Worm (Caenorhabditis elegans) whole organism, L1 larva: ENCODE results near the gene nas-15.

Experiments used
- C04F5.9 ChIP-seq: sonication (generic microtip); optimal IDR thresholded peaks from 2 replicates; lab custom pipeline; 2016; ENCODE audit warnings: missing genetic modification characterization, missing compliant biosample characterization
- C16A3.4 ChIP-seq: fragments of 150-350 bp; optimal IDR thresholded peaks from 2 replicates; lab custom pipeline; 2014; ENCODE audit warnings: missing biosample characterization, missing genetic modification characterization
- F16B12.6 ChIP-seq: fragments of 150-350 bp; optimal IDR thresholded peaks from 2 replicates; lab custom pipeline; 2014; ENCODE audit warnings: missing biosample characterization, missing genetic modification characterization
- alr-1 ChIP-seq: fragments of 200-800 bp; sonication (Bioruptor generic); optimal IDR thresholded peaks from 2 replicates; lab custom pipeline; 2018; ENCODE audit warnings: borderline replicate concordance, mild to moderate bottlenecking, missing genetic modification characterization, missing compliant biosample characterization
- ama-1 ChIP-seq: fragments of 150-350 bp; optimal IDR thresholded peaks from 2 replicates; lab custom pipeline; 2014
- ceh-88 ChIP-seq: fragments of 200-800 bp; sonication (Bioruptor generic); IDR thresholded peaks from 2 replicates; pipeline ENCODE4 v1.3.6; 2022; ENCODE audit warnings: missing genetic modification characterization, missing compliant biosample characterization
- ceh-90 ChIP-seq: sonication (generic microtip); optimal IDR thresholded peaks from 2 replicates; lab custom pipeline; 2016; ENCODE audit warnings: missing genetic modification characterization, missing compliant biosample characterization
- dsc-1 ChIP-seq: sonication (generic microtip); optimal IDR thresholded peaks from 2 replicates; lab custom pipeline; 2016; ENCODE audit warnings: mild to moderate bottlenecking, missing genetic modification characterization, missing compliant biosample characterization
- efl-1 ChIP-seq, 4 experiments: fragments of 150-350 bp; optimal IDR thresholded peaks in 3 of 4; peaks in 1 of 4; 1 replicate in 1 of 4; 2 replicates in 3 of 4; lab custom pipeline; 2014; ENCODE audit warnings: missing biosample characterization in 2 of 4, missing genetic modification characterization in 2 of 4, missing genetic modification reagents in 2 of 4
- egl-13 ChIP-seq: sonication (generic microtip); optimal IDR thresholded peaks from 2 replicates; lab custom pipeline; 2016; ENCODE audit warnings: missing genotype, missing genetic modification reagents, missing genetic modification characterization, missing compliant biosample characterization
- egl-27 ChIP-seq, 2 experiments: fragments of 150-350 bp in 1 of 2; sonication (generic microtip); optimal IDR thresholded peaks; 3 replicates each; lab custom pipeline; 2017 to 2018; ENCODE audit warnings: missing biosample characterization in 2 of 2, missing genetic modification characterization in 2 of 2, missing genetic modification reagents in 2 of 2
- elt-2 ChIP-seq: sonication (generic microtip); optimal IDR thresholded peaks from 2 replicates; lab custom pipeline; 2016; ENCODE audit warnings: missing genetic modification characterization, mild to moderate bottlenecking, inconsistent platforms, missing compliant biosample characterization, missing genetic modification reagents
- fkh-10 ChIP-seq: sonication (generic microtip); optimal IDR thresholded peaks from 2 replicates; lab custom pipeline; 2017; ENCODE audit warnings: missing biosample characterization, missing genetic modification reagents, missing genetic modification characterization
- fkh-8 ChIP-seq: sonication (generic microtip); optimal IDR thresholded peaks from 2 replicates; lab custom pipeline; 2016; ENCODE audit warnings: mild to moderate bottlenecking, missing genetic modification characterization, missing compliant biosample characterization
- grh-1 ChIP-seq: fragments of 200-800 bp; sonication (Bioruptor generic); IDR thresholded peaks from 2 replicates; pipeline ENCODE4 v1.3.6; 2022; ENCODE audit warnings: missing genetic modification reagents, missing genetic modification characterization, missing compliant biosample characterization
- hpl-2 ChIP-seq: fragments of 150-350 bp; optimal IDR thresholded peaks from 2 replicates; lab custom pipeline; 2014; ENCODE audit warnings: missing biosample characterization, missing genetic modification reagents, missing genetic modification characterization
- isw-1 ChIP-seq: fragments of 200-800 bp; sonication (Bioruptor generic); IDR thresholded peaks from 2 replicates; pipeline ENCODE4 v1.3.6; 2022; ENCODE audit warnings: missing genetic modification characterization, missing compliant biosample characterization
- jun-1 ChIP-seq: fragments of 150-350 bp; optimal IDR thresholded peaks from 2 replicates; lab custom pipeline; 2014; ENCODE audit warnings: missing biosample characterization, missing genetic modification reagents, missing genetic modification characterization
- lin-15B ChIP-seq: fragments of 150-350 bp; sonication (generic microtip); optimal IDR thresholded peaks from 3 replicates; lab custom pipeline; 2014; ENCODE audit warnings: missing biosample characterization, missing genetic modification characterization
- lin-35 ChIP-seq, 2 experiments: fragments of 150-350 bp; optimal IDR thresholded peaks; 2 replicates each; lab custom pipeline; 2014; ENCODE audit warnings: missing biosample characterization in 2 of 2, missing genetic modification characterization in 2 of 2, missing genetic modification reagents in 2 of 2
- lir-3 ChIP-seq: sonication (generic microtip); optimal IDR thresholded peaks from 2 replicates; lab custom pipeline; 2016; ENCODE audit warnings: mild to moderate bottlenecking, missing genetic modification characterization, moderate library complexity, missing compliant biosample characterization; ENCODE audit not compliant: poor library complexity
- lsy-2 ChIP-seq, 2 experiments: fragments of 150-350 bp; optimal IDR thresholded peaks; 2 replicates each; lab custom pipeline; 2014; ENCODE audit warnings: missing biosample characterization in 2 of 2, missing genetic modification characterization in 2 of 2
- mab-9 ChIP-seq: fragments of 200-800 bp; sonication (Bioruptor generic); IDR thresholded peaks from 2 replicates; pipeline ENCODE4 v1.3.6; 2022; ENCODE audit warnings: missing genetic modification reagents, missing genetic modification characterization, missing compliant biosample characterization
- mdl-1 ChIP-seq, 2 experiments: fragments of 150-350 bp; optimal IDR thresholded peaks; 2 replicates each; lab custom pipeline; 2014 to 2017; ENCODE audit warnings: missing biosample characterization in 2 of 2, missing genetic modification characterization in 2 of 2, inconsistent platforms in 1 of 2
- mef-2 ChIP-seq: fragments of 150-350 bp; optimal IDR thresholded peaks from 2 replicates; lab custom pipeline; 2014; ENCODE audit warnings: missing biosample characterization, missing genetic modification characterization
- nhr-11 ChIP-seq: fragments of 150-350 bp; optimal IDR thresholded peaks from 2 replicates; lab custom pipeline; 2014; ENCODE audit warnings: missing biosample characterization, missing genetic modification characterization
- nhr-19 ChIP-seq: fragments of 200-800 bp; sonication (Bioruptor generic); conservative IDR thresholded peaks from 2 replicates; pipeline ENCODE4 v1.3.6; 2022; ENCODE audit warnings: missing genetic modification characterization, missing compliant biosample characterization
- nhr-47 ChIP-seq: sonication (generic microtip); optimal IDR thresholded peaks from 2 replicates; lab custom pipeline; 2016; ENCODE audit warnings: mild to moderate bottlenecking, missing genetic modification characterization, moderate library complexity, missing compliant biosample characterization
- nhr-71 ChIP-seq: sonication (generic microtip); optimal IDR thresholded peaks from 2 replicates; lab custom pipeline; 2016; ENCODE audit warnings: mild to moderate bottlenecking, missing genetic modification characterization, moderate library complexity, missing compliant biosample characterization
- nhr-76 ChIP-seq: sonication (generic microtip); optimal IDR thresholded peaks from 2 replicates; lab custom pipeline; 2017; ENCODE audit warnings: missing biosample characterization, missing genetic modification characterization
- nhr-84 ChIP-seq: sonication (generic microtip); optimal IDR thresholded peaks from 2 replicates; lab custom pipeline; 2017; ENCODE audit warnings: missing biosample characterization, missing genetic modification characterization
- nhr-90 ChIP-seq: sonication (generic microtip); optimal IDR thresholded peaks from 2 replicates; lab custom pipeline; 2016; ENCODE audit warnings: mild to moderate bottlenecking, missing genetic modification characterization, missing compliant biosample characterization; ENCODE audit not compliant: poor library complexity
- pag-3 ChIP-seq: sonication (generic microtip); optimal IDR thresholded peaks from 2 replicates; lab custom pipeline; 2017; ENCODE audit warnings: missing genetic modification characterization, mild to moderate bottlenecking, missing compliant biosample characterization, antibody characterized with exemption, borderline replicate concordance; ENCODE audit not compliant: insufficient read depth
- pax-3 ChIP-seq: fragments of 200-800 bp; sonication (Bioruptor generic); optimal IDR thresholded peaks from 2 replicates; lab custom pipeline; 2018; ENCODE audit warnings: mild to moderate bottlenecking, missing genetic modification characterization, moderate library complexity, missing compliant biosample characterization
- rnt-1 ChIP-seq: sonication (generic microtip); optimal IDR thresholded peaks from 2 replicates; lab custom pipeline; 2016; ENCODE audit warnings: mild to moderate bottlenecking, missing genetic modification characterization, moderate library complexity, missing compliant biosample characterization
- skn-1 ChIP-seq: fragments of 150-350 bp; optimal IDR thresholded peaks from 2 replicates; lab custom pipeline; 2014; ENCODE audit warnings: missing biosample characterization, missing genetic modification characterization
- snu-23 ChIP-seq: sonication (generic microtip); optimal IDR thresholded peaks from 2 replicates; lab custom pipeline; 2016; ENCODE audit warnings: missing genetic modification characterization, missing compliant biosample characterization
- sox-4 ChIP-seq: sonication (generic microtip); optimal IDR thresholded peaks from 2 replicates; lab custom pipeline; 2016; ENCODE audit warnings: missing genetic modification characterization, missing compliant biosample characterization
- sup-37 ChIP-seq: fragments of 200-800 bp; sonication (Bioruptor generic); optimal IDR thresholded peaks from 2 replicates; lab custom pipeline; 2018; ENCODE audit warnings: mild to moderate bottlenecking, missing genetic modification characterization, missing compliant biosample characterization
- swsn-7 ChIP-seq: sonication (generic microtip); optimal IDR thresholded peaks from 2 replicates; lab custom pipeline; 2016; ENCODE audit warnings: missing genetic modification characterization, missing compliant biosample characterization
- tlp-1 ChIP-seq: fragments of 150-350 bp; optimal IDR thresholded peaks from 2 replicates; lab custom pipeline; 2014; ENCODE audit warnings: missing biosample characterization, missing genetic modification characterization
- unc-62 ChIP-seq: fragments of 150-350 bp; optimal IDR thresholded peaks from 2 replicates; lab custom pipeline; 2014; ENCODE audit warnings: missing biosample characterization, missing genetic modification reagents, missing genetic modification characterization
- unc-86 ChIP-seq: sonication (generic microtip); optimal IDR thresholded peaks from 2 replicates; lab custom pipeline; 2016; ENCODE audit warnings: missing genetic modification characterization, missing compliant biosample characterization
- unc-98 ChIP-seq: fragments of 200-800 bp; sonication (Bioruptor generic); IDR thresholded peaks from 2 replicates; pipeline ENCODE4 v1.3.6; 2022; ENCODE audit warnings: missing genetic modification characterization, missing compliant biosample characterization
- xbp-1 ChIP-seq: sonication (generic microtip); optimal IDR thresholded peaks from 2 replicates; lab custom pipeline; 2016; ENCODE audit warnings: missing genetic modification characterization, missing compliant biosample characterization
- ztf-11 ChIP-seq, 2 experiments: sonication (generic microtip); optimal IDR thresholded peaks; 2 replicates each; lab custom pipeline; 2016 to 2017; ENCODE audit warnings: missing genetic modification characterization in 2 of 2, missing biosample characterization in 1 of 2, missing compliant biosample characterization in 1 of 2
- ztf-4 ChIP-seq: fragments of 150-350 bp; optimal IDR thresholded peaks from 2 replicates; lab custom pipeline; 2014; ENCODE audit warnings: missing biosample characterization, missing genetic modification characterization

The nas-15 gene

ce11 chrX:780027-780426 is 2.5 kb downstream of the nas-15 start:
- TF ChIP-seq isw-1 (GFP tag; lab: Robert Waterston, UW) (no peak), snu-23 (GFP tag; lab: Kevin White, UChicago) (no peak), lir-3 (no peak), efl-1 (optimal IDR thresholded peaks at IDR 0.05; lab: Kevin White, UChicago) (no peak), efl-1 (GFP tag; optimal IDR thresholded peaks at IDR 0.05 in 1 of 2; lab: Kevin White, UChicago) (peak in 1 of 2 experiments; percentile 71), nhr-76 (tag; lab: Kevin White, UChicago) (no peak), lsy-2 (tag; optimal IDR thresholded peaks at IDR 0.05; lab: Kevin White, UChicago) (no peak), sup-37 (GFP tag; lab: Kevin White, UChicago) (no peak), fkh-10 (no peak)

ce11 chrX:784853-785252 is 7.3 kb downstream of the nas-15 start, which contains the start of gene T04G9.6:
Gene T04G9.6 (minus strand): TSS chrX:784953.
- TF ChIP-seq nhr-84 (tag; lab: Kevin White, UChicago) (no peak), skn-1 (no peak), ztf-11 (tag; optimal IDR thresholded peaks at IDR 0.05; lab: Kevin White, UChicago) (no peak), hpl-2 (GFP tag; lab: Kevin White, UChicago) (no peak), fkh-8 (tag; lab: Kevin White, UChicago) (no peak), mef-2 (tag; lab: Kevin White, UChicago) (no peak), nhr-11 (tag; lab: Kevin White, UChicago) (no peak), swsn-7 (tag; lab: Kevin White, UChicago) (no peak), sup-37 (GFP tag; lab: Kevin White, UChicago) (no peak), jun-1 (tag; lab: Kevin White, UChicago) (no peak), ceh-90 (tag; lab: Kevin White, UChicago) (no peak), lsy-2 (tag; optimal IDR thresholded peaks at IDR 0.05; lab: Kevin White, UChicago) (no peak), tlp-1 (tag; lab: Kevin White, UChicago) (no peak), nhr-90 (tag; lab: Kevin White, UChicago) (no peak), egl-27 (tag; optimal IDR thresholded peaks at IDR 0.05; lab: Kevin White, UChicago) (no peak), mdl-1 (tag; optimal IDR thresholded peaks at IDR 0.05; lab: Kevin White, UChicago) (no peak), nhr-47 (tag; lab: Kevin White, UChicago) (no peak), alr-1 (no peak), rnt-1 (tag; lab: Kevin White, UChicago) (no peak), nhr-19 (GFP tag; lab: Robert Waterston, UW) (no peak)

DNA sequence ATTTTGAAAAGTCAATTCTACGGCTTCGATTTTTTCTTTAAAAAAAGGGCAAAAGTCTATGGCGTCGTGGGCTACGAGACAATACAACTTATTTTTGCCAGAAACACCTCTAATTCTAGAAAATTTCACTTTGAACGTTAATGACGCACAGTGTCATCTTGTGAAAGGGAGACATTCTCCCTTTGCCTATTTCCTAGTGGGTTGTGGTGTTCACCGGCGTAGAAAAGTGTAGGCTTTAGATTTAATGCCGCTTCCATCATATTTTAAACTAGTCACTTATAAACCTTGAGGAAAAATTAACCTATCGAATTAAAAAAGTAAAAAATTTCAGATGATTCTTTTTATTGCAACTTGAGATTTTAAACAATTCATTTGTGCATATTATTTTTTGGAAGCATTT is 7.8 kb downstream of the nas-15 start:
- TF ChIP-seq nhr-47 (tag; lab: Kevin White, UChicago) (peak; percentile 68), sup-37 (GFP tag; lab: Kevin White, UChicago) (no peak), mab-9 (GFP tag; lab: Robert Waterston, UW) (no peak), grh-1 (no peak), dsc-1 (peak; percentile 75), nhr-76 (tag; lab: Kevin White, UChicago) (no peak), pag-3 (tag; lab: Kevin White, UChicago) (no peak), C16A3.4 (tag; lab: Kevin White, UChicago) (peak; percentile 8), xbp-1 (peak; percentile 27), egl-27 (tag; optimal IDR thresholded peaks at IDR 0.05; lab: Kevin White, UChicago) (no peak), nhr-90 (tag; lab: Kevin White, UChicago) (peak; percentile 58), swsn-7 (tag; lab: Kevin White, UChicago) (peak; percentile 34), lin-15B (no peak), C04F5.9 (tag; lab: Kevin White, UChicago) (no peak), snu-23 (GFP tag; lab: Kevin White, UChicago) (peak; percentile 66), unc-86 (tag; lab: Kevin White, UChicago) (no peak), lir-3 (no peak), elt-2 (tag; lab: Kevin White, UChicago) (no peak), nhr-71 (tag; lab: Kevin White, UChicago) (no peak), unc-62 (GFP tag; lab: Kevin White, UChicago) (no peak), F16B12.6 (tag; lab: Kevin White, UChicago) (no peak), ama-1 (lab: Kevin White, UChicago) (no peak), egl-13 (tag; lab: Kevin White, UChicago) (no peak), sox-4 (tag; lab: Kevin White, UChicago) (peak; percentile 12), mdl-1 (tag; optimal IDR thresholded peaks at IDR 0.05; lab: Kevin White, UChicago) (no peak), ztf-4 (tag; lab: Kevin White, UChicago) (no peak), ceh-88 (no peak), tlp-1 (tag; lab: Kevin White, UChicago) (no peak), unc-98 (no peak), pax-3 (tag; lab: Kevin White, UChicago) (no peak), jun-1 (tag; lab: Kevin White, UChicago) (no peak), lin-35 (GFP tag; optimal IDR thresholded peaks at IDR 0.05; lab: Kevin White, UChicago) (no peak)
